Worm (Caenorhabditis elegans): ENCODE data around the gene Y45F10C.4.

ce11 chrIV:13698603-13699002, 34.6 kb upstream of the Y45F10C.4 start, which contains the start of gene T23G4.127:
- TF ChIP-seq ceh-13 (GFP tag; optimal IDR thresholded peaks at IDR 0.05) (no peak), aly-1 (tag; optimal IDR thresholded peaks at IDR 0.05) (no peak), hmbx-1 (tag; optimal IDR thresholded peaks at IDR 0.05) (no peak), ets-7 (tag; optimal IDR thresholded peaks at IDR 0.05) (no peak), F13C5.2 (tag; optimal IDR thresholded peaks at IDR 0.05) (no peak), tbx-37 (GFP tag; conservative IDR thresholded peaks at IDR 0.05) (no peak), ama-1 (optimal IDR thresholded peaks at IDR 0.05) (no peak)
